Fruit fly (Drosophila melanogaster): ENCODE data around the gene NijA.
A peak's percentile ranks its signal among the peaks of the same experiment; 100 is the strongest.

The NijA gene

DNA sequence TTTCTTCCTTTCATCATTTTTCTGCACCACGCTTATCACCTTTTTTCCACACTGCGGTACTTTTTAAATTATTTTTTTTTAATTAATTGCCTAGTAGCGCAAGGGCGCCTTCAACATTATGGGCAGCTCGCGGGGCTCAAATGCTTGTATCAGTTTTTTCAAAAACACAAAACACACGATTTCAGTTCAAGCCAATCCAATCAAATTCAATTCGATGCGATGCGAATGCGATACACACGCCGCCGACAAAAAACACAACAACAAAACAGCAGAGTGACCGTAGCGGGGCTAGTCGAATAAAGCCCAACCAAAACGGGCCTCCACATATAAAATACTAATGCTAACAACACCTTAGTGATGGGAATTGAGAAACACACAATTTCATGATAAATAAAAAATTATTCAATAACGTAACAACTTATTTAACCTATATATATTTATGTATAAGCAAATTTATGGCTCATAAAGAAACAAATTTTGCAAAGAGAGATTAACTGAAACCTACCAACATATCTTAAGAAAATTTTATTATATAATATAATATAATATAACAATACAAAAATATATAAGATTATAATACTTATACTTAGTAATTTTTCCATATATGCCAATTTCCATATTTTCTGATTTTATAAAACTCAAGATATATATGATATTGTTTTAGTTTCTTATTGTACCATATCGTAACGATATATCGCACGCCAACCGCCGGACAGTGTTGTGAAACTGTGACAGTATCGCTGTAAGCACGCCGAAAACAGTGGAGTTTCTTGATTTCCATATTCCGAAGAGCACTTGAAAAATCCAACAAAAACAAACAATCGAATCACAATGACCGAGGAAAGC lies 35.7 kb downstream of the NijA start, which contains the start of the genes CG32066 and CG8003 (continued):
- TF ChIP-seq kah (GFP tag; optimal IDR thresholded peaks at IDR 0.05) (peak; percentile 49), BtbVII (GFP tag; optimal IDR thresholded peaks at IDR 0.05) (peak; percentile 68), ro (GFP tag; IDR thresholded peaks at IDR 0.05) (no peak), cad (GFP tag; optimal IDR thresholded peaks at IDR 0.05) (no peak), Oaz (GFP tag; IDR thresholded peaks at IDR 0.05) (no peak), sens (GFP tag) (peak; percentile 78), oc (tag; optimal IDR thresholded peaks at IDR 0.05) (peak; percentile 56), CG11723 (GFP tag; optimal IDR thresholded peaks at IDR 0.05) (peak; percentile 28), NC2α (GFP tag; optimal IDR thresholded peaks at IDR 0.05) (no peak), toy (GFP tag; IDR thresholded peaks at IDR 0.05) (no peak), sima (GFP tag; optimal IDR thresholded peaks at IDR 0.05) (no peak), h (optimal IDR thresholded peaks at IDR 0.05) (no peak), CG8765 (GFP tag; IDR thresholded peaks at IDR 0.05) (no peak), HLHmδ (GFP tag; optimal IDR thresholded peaks at IDR 0.05) (peak; percentile 76), CG17361 (GFP tag; IDR thresholded peaks at IDR 0.05) (peak; percentile 66), ERR (GFP tag; optimal IDR thresholded peaks at IDR 0.05) (no peak), CG6654 (GFP tag; optimal IDR thresholded peaks at IDR 0.05) (no peak), CG18476 (GFP tag; optimal IDR thresholded peaks at IDR 0.05) (no peak), CG13296 (GFP tag; optimal IDR thresholded peaks at IDR 0.05) (peak; percentile 34), usp (GFP tag; optimal IDR thresholded peaks at IDR 0.05) (no peak), fu2 (GFP tag; optimal IDR thresholded peaks at IDR 0.05) (no peak), CG13123 (GFP tag; optimal IDR thresholded peaks at IDR 0.05) (no peak), Vsx1 (GFP tag; optimal IDR thresholded peaks at IDR 0.05) (no peak), CG12236 (GFP tag; optimal IDR thresholded peaks at IDR 0.05) (no peak), klu (GFP tag; IDR thresholded peaks at IDR 0.05) (no peak), CG10543 (GFP tag; optimal IDR thresholded peaks at IDR 0.05) (peak; percentile 64), Gsc (GFP tag; IDR thresholded peaks at IDR 0.05) (no peak), row (GFP tag; IDR thresholded peaks at IDR 0.05) (peak; percentile 82), ham (GFP tag; IDR thresholded peaks at IDR 0.05) (no peak), CG9797 (GFP tag; optimal IDR thresholded peaks at IDR 0.05) (peak; percentile 66), MTF-1 (GFP tag; optimal IDR thresholded peaks at IDR 0.05; ENCODE audit: borderline replicate concordance) (peak; percentile 65), lilli (GFP tag; optimal IDR thresholded peaks at IDR 0.05) (no peak), odd (GFP tag; optimal IDR thresholded peaks at IDR 0.05) (no peak), salm (tag; optimal IDR thresholded peaks at IDR 0.05) (peak; percentile 28), maf-S (GFP tag; optimal IDR thresholded peaks at IDR 0.05) (no peak), p53 (GFP tag; optimal IDR thresholded peaks at IDR 0.05) (no peak), ase (GFP tag; IDR thresholded peaks at IDR 0.05) (peak; percentile 39; the same call in 1 of the 3 replicates), CG1529 (GFP tag; optimal IDR thresholded peaks at IDR 0.05) (peak; percentile 28), mld (GFP tag; IDR thresholded peaks at IDR 0.05; ENCODE audit: partially characterized antibody) (peak; percentile 70; the same call in 2 of the 3 replicates), tap (tag; optimal IDR thresholded peaks at IDR 0.05) (no peak), CG6272 (GFP tag; IDR thresholded peaks at IDR 0.05) (no peak; the same call in 1 of the 2 replicates), sna (GFP tag; IDR thresholded peaks at IDR 0.05; ENCODE audit: partially characterized antibody) (peak; percentile 85), CG10274 (GFP tag; optimal IDR thresholded peaks at IDR 0.05) (no peak), CG7839 (tag; optimal IDR thresholded peaks at IDR 0.05) (peak; percentile 39), gsb (GFP tag; IDR thresholded peaks at IDR 0.05) (no peak), NC2β (GFP tag; optimal IDR thresholded peaks at IDR 0.05) (no peak), run (tag; optimal IDR thresholded peaks at IDR 0.05) (no peak), CG30403 (GFP tag; optimal IDR thresholded peaks at IDR 0.05) (peak; percentile 64), zf30C (GFP tag; optimal IDR thresholded peaks at IDR 0.05) (peak; percentile 12), ci (GFP tag; IDR thresholded peaks at IDR 0.05) (peak; percentile 62; the same call in 2 of the 3 replicates), Dp (GFP tag; optimal IDR thresholded peaks at IDR 0.05) (peak; percentile 6)
